Fruit fly (Drosophila melanogaster): Measurements from ENCODE around the gene CrebA.

CrebA gene

DNA sequence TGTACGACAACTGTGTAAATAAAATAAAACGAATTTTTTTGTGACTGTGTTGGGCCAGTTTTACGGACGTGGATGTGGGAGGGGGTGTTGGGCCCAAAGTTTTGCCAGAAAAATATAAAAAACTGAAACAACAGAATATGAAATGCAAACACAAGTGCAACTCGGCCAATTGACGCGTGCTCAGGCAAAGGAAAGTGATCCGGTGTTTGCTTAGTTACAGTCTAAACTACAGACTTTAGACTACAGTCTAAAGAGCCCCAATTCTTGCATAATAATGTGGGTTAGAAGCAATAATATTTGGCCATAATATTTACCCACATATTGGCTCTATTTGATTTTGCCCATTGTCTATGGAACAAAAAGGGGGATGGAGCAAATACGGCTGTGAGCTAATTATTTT, 13.6 kb downstream of the CrebA start (continued):
- TF ChIP-seq peb (GFP tag; IDR thresholded peaks at IDR 0.05) = no peak
- 0 out of 2 replicates have a peak, but pooled peaks have one; percentile 19 for TF ChIP-seq seq (GFP tag; IDR thresholded peaks at IDR 0.05)
- no peak for TF ChIP-seq gcm2 (GFP tag; optimal IDR thresholded peaks at IDR 0.05)
- TF ChIP-seq chif (GFP tag; optimal IDR thresholded peaks at IDR 0.05) = no peak
- no peak for TF ChIP-seq CG18476 (GFP tag; optimal IDR thresholded peaks at IDR 0.05)
- no peak for TF ChIP-seq CG4404 (GFP tag; IDR thresholded peaks at IDR 0.05)
- TF ChIP-seq CG2712 (tag; optimal IDR thresholded peaks at IDR 0.05) = no peak
- TF ChIP-seq Jarid2 (GFP tag; optimal IDR thresholded peaks at IDR 0.05) = no peak
- no peak for TF ChIP-seq Myb (GFP tag; optimal IDR thresholded peaks at IDR 0.05)
- TF ChIP-seq Ada2b (GFP tag; IDR thresholded peaks at IDR 0.05) = no peak
- peak; percentile 54 for TF ChIP-seq nau (GFP tag; optimal IDR thresholded peaks at IDR 0.05)
- peak; percentile 57 for TF ChIP-seq schlank (tag; optimal IDR thresholded peaks at IDR 0.05)
- TF ChIP-seq bab2 (GFP tag; optimal IDR thresholded peaks at IDR 0.05) = peak; percentile 32
- TF ChIP-seq MESR4 (GFP tag; optimal IDR thresholded peaks at IDR 0.05) = no peak
- no peak for TF ChIP-seq CG31365 (tag; optimal IDR thresholded peaks at IDR 0.05)
- TF ChIP-seq CG1529 (GFP tag; optimal IDR thresholded peaks at IDR 0.05) = no peak
- no peak for TF ChIP-seq tup (GFP tag; optimal IDR thresholded peaks at IDR 0.05)
- TF ChIP-seq CG17186 (GFP tag; optimal IDR thresholded peaks at IDR 0.05) = no peak
- TF ChIP-seq CG8478 (optimal IDR thresholded peaks at IDR 0.05) = no peak
- no peak for TF ChIP-seq CG3163 (GFP tag; optimal IDR thresholded peaks at IDR 0.05)
- TF ChIP-seq sens (GFP tag) = peak; percentile 74
- TF ChIP-seq CG9932 (GFP tag; IDR thresholded peaks at IDR 0.05) = no peak
- no peak for TF ChIP-seq sqz (GFP tag; optimal IDR thresholded peaks at IDR 0.05)
- TF ChIP-seq CG17568 (GFP tag; optimal IDR thresholded peaks at IDR 0.05) = peak; percentile 54
- no peak for TF ChIP-seq crol (GFP tag; IDR thresholded peaks at IDR 0.05)
- no peak for TF ChIP-seq CG9215 (GFP tag; IDR thresholded peaks at IDR 0.05)
- no peak for TF ChIP-seq CG10321 (GFP tag; IDR thresholded peaks at IDR 0.05)
- no peak for TF ChIP-seq CG14965 (GFP tag; optimal IDR thresholded peaks at IDR 0.05; ENCODE audit: borderline replicate concordance)
- no peak for TF ChIP-seq Poxn (GFP tag; IDR thresholded peaks at IDR 0.05)
- TF ChIP-seq Dref (GFP tag; IDR thresholded peaks at IDR 0.05) = no peak
- no peak for TF ChIP-seq ems (GFP tag; optimal IDR thresholded peaks at IDR 0.05)
- TF ChIP-seq CG2129 (GFP tag; IDR thresholded peaks at IDR 0.05; ENCODE audit: partially characterized antibody) = no peak
- TF ChIP-seq CrebB (tag; optimal IDR thresholded peaks at IDR 0.05) = peak; percentile 53
- peak; percentile 3 for TF ChIP-seq gem (tag; optimal IDR thresholded peaks at IDR 0.05)
- no peak for TF ChIP-seq tll (GFP tag; optimal IDR thresholded peaks at IDR 0.05)
- peak; percentile 19 for TF ChIP-seq CG13894 (tag; optimal IDR thresholded peaks at IDR 0.05)
- peak; percentile 7 for TF ChIP-seq exex (tag; optimal IDR thresholded peaks at IDR 0.05)
- TF ChIP-seq ATbp (GFP tag; optimal IDR thresholded peaks at IDR 0.05) = peak; percentile 59
- TF ChIP-seq pnt (GFP tag; optimal IDR thresholded peaks at IDR 0.05) = no peak
- 0 out of 3 replicates have a peak, but pooled peaks have one; percentile 17 for TF ChIP-seq CG17361 (GFP tag; IDR thresholded peaks at IDR 0.05)
- TF ChIP-seq grn (GFP tag; optimal IDR thresholded peaks at IDR 0.05) = no peak
- peak; percentile 39 for TF ChIP-seq Vsx1 (GFP tag; optimal IDR thresholded peaks at IDR 0.05)
- TF ChIP-seq ac (GFP tag; optimal IDR thresholded peaks at IDR 0.05) = no peak
- no peak for TF ChIP-seq CG17802 (tag; optimal IDR thresholded peaks at IDR 0.05)
- TF ChIP-seq ind (GFP tag; optimal IDR thresholded peaks at IDR 0.05) = no peak
- peak; percentile 74 for TF ChIP-seq caup (GFP tag; optimal IDR thresholded peaks at IDR 0.05; ENCODE audit: severe bottlenecking)
- TF ChIP-seq CG7745 (tag; optimal IDR thresholded peaks at IDR 0.05) = no peak
- no peak for TF ChIP-seq sr (GFP tag; IDR thresholded peaks at IDR 0.05)
- TF ChIP-seq CG15011 (GFP tag; optimal IDR thresholded peaks at IDR 0.05) = peak; percentile 35
- TF ChIP-seq crc (GFP tag; optimal IDR thresholded peaks at IDR 0.05) = no peak
- no peak for TF ChIP-seq Dll (GFP tag; IDR thresholded peaks at IDR 0.05; ENCODE audit: partially characterized antibody)

Data from whole organism, embryonic.